Fruit fly (Drosophila melanogaster) S2 (cell line): Measurements from ENCODE around the gene CG12084.

Experiments used
- CG8478 ChIP-seq: fragments of >200 bp; optimal IDR thresholded peaks from 2 replicates; lab custom pipeline; 2018
- CTCF ChIP-seq, 2 experiments: fragments of >200 bp; optimal IDR thresholded peaks; 2 replicates each; lab custom pipeline; 2018

DNA sequence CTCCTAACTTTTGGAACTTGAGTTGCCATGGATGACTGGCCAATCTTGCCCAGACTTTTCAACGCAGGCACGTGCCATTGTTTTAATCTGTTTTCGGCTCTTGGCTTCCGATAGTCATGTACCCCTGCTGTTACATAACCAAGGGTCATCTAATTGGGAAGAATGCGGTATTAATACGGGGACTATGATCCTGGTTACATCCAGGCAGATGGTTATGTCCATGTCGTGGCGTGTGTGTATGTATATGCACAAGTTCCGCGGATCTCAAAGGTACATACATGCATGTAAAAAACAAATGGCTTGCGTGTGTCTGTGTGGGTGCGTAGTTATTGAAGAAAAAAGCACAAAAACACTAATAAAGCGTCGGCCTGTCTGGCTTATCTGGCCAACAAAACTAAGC, 640 bp downstream of the CG12084 start:
- TF ChIP-seq CTCF (optimal IDR thresholded peaks at IDR 0.05; lab: Kevin White, UChicago) (no peak), CG8478 (no peak)
